Fruit fly (Drosophila melanogaster) whole organism, embryonic: ENCODE data around the gene CG4596.

ENCODE experiments used
- BEAF-32 ChIP-seq: fragments of 200-800 bp; sonication (Bioruptor generic); optimal IDR thresholded peaks from 3 replicates; lab custom pipeline; 2017; ENCODE audit warnings: missing biosample characterization, missing genetic modification characterization, mild to moderate bottlenecking, moderate library complexity, missing genetic modification reagents
- CG10462 ChIP-seq: fragments of 200-800 bp; sonication (Bioruptor generic); optimal IDR thresholded peaks from 2 replicates; lab custom pipeline; 2016; ENCODE audit warnings: missing biosample characterization, missing genetic modification characterization
- CG11456 ChIP-seq: fragments of 200-800 bp; sonication (Bioruptor generic); IDR thresholded peaks from 3 replicates; pipeline ENCODE4 v1.3.6; 2022; ENCODE audit warnings: missing biosample characterization, missing genetic modification characterization
- CG12155 ChIP-seq: fragments of 200-800 bp; sonication (Bioruptor generic); optimal IDR thresholded peaks from 3 replicates; lab custom pipeline; 2016; ENCODE audit warnings: missing biosample characterization, missing genetic modification characterization
- CG12236 ChIP-seq: fragments of 200-800 bp; sonication (Bioruptor generic); optimal IDR thresholded peaks from 2 replicates; lab custom pipeline; 2016; ENCODE audit warnings: missing biosample characterization, missing genetic modification characterization
- CG13775 ChIP-seq: fragments of 200-800 bp; sonication (Bioruptor generic); optimal IDR thresholded peaks from 3 replicates; lab custom pipeline; 2017; ENCODE audit warnings: missing biosample characterization, mild to moderate bottlenecking, missing genetic modification characterization
- CG14667 ChIP-seq: fragments of 200-800 bp; sonication (Bioruptor generic); IDR thresholded peaks from 2 replicates; pipeline ENCODE4 v1.3.6; 2022; ENCODE audit warnings: missing biosample characterization, missing genetic modification characterization
- CG15696 ChIP-seq: fragments of 200-800 bp; sonication (Bioruptor generic); optimal IDR thresholded peaks from 2 replicates; lab custom pipeline; 2019; ENCODE audit warnings: missing biosample characterization, mild to moderate bottlenecking, missing genetic modification characterization, moderate library complexity
- CG17186 ChIP-seq: fragments of 200-800 bp; sonication (Bioruptor generic); optimal IDR thresholded peaks from 3 replicates; lab custom pipeline; 2017; ENCODE audit warnings: missing biosample characterization, missing genetic modification reagents, missing genetic modification characterization
- CG2199 ChIP-seq: fragments of 200-800 bp; sonication (Bioruptor generic); IDR thresholded peaks from 3 replicates; pipeline ENCODE4 v1.3.6; 2022; ENCODE audit warnings: missing biosample characterization, missing genetic modification characterization
- CG3281 ChIP-seq: fragments of 200-800 bp; sonication (Bioruptor generic); optimal IDR thresholded peaks from 3 replicates; lab custom pipeline; 2017; ENCODE audit warnings: missing biosample characterization, mild to moderate bottlenecking, missing genetic modification characterization
- CG34224 ChIP-seq: fragments of 200-800 bp; sonication (Bioruptor generic); IDR thresholded peaks from 3 replicates; pipeline ENCODE4 v1.3.6; 2022; ENCODE audit warnings: missing biosample characterization, missing genetic modification characterization; ENCODE audit not compliant: partially characterized antibody
- CG4328 ChIP-seq: fragments of 200-800 bp; sonication (Bioruptor generic); optimal IDR thresholded peaks from 3 replicates; lab custom pipeline; 2017; ENCODE audit warnings: missing biosample characterization, missing genetic modification reagents, missing genetic modification characterization
- CG5953 ChIP-seq: fragments of 200-800 bp; sonication (Bioruptor generic); IDR thresholded peaks from 2 replicates; pipeline ENCODE4 v1.3.6; 2022; ENCODE audit warnings: missing biosample characterization, missing genetic modification characterization
- CG8478 ChIP-seq: fragments of >200 bp; optimal IDR thresholded peaks from 2 replicates; lab custom pipeline; 2018
- CHES-1-like ChIP-seq: fragments of 200-800 bp; sonication (Bioruptor generic); optimal IDR thresholded peaks from 2 replicates; lab custom pipeline; 2016; ENCODE audit warnings: missing biosample characterization, missing genetic modification characterization
- CkIIα-i1 ChIP-seq: fragments of 200-800 bp; sonication (Bioruptor generic); IDR thresholded peaks from 2 replicates; pipeline ENCODE4 v1.3.6; 2022; ENCODE audit warnings: missing biosample characterization, missing genetic modification characterization
- D19A ChIP-seq: fragments of 200-800 bp; optimal IDR thresholded peaks from 3 replicates; lab custom pipeline; 2019; ENCODE audit warnings: missing biosample characterization, mild to moderate bottlenecking, missing genetic modification characterization, moderate library complexity
- ERR ChIP-seq: fragments of 200-800 bp; sonication (Bioruptor generic); optimal IDR thresholded peaks from 2 replicates; lab custom pipeline; 2016; ENCODE audit warnings: missing biosample characterization, missing genetic modification characterization
- H2.0 ChIP-seq: fragments of 200-800 bp; sonication (Bioruptor generic); IDR thresholded peaks from 2 replicates; pipeline ENCODE4 v1.3.6; 2022; ENCODE audit warnings: missing biosample characterization, missing genetic modification characterization
- Hr51 ChIP-seq, 2 experiments: fragments of 200-800 bp; sonication (Bioruptor generic); optimal IDR thresholded peaks; 2 replicates in 1 of 2; 3 replicates in 1 of 2; lab custom pipeline; 2016 to 2018; ENCODE audit warnings: missing biosample characterization in 2 of 2, missing genetic modification characterization in 2 of 2, mild to moderate bottlenecking in 1 of 2, moderate library complexity in 1 of 2
- MBD-R2 ChIP-seq: fragments of 200-800 bp; sonication (Bioruptor generic); IDR thresholded peaks from 2 replicates; pipeline ENCODE4 v1.3.6; 2022; ENCODE audit warnings: missing biosample characterization, missing genetic modification characterization
- Myb ChIP-seq: fragments of 200-800 bp; sonication (Bioruptor generic); optimal IDR thresholded peaks from 2 replicates; lab custom pipeline; 2016; ENCODE audit warnings: missing biosample characterization, missing genetic modification characterization
- NC2β ChIP-seq: fragments of 200-800 bp; sonication (Bioruptor generic); optimal IDR thresholded peaks from 2 replicates; lab custom pipeline; 2016; ENCODE audit warnings: missing biosample characterization, missing genetic modification characterization
- Oaz ChIP-seq: fragments of 200-800 bp; sonication (Bioruptor generic); IDR thresholded peaks from 2 replicates; pipeline ENCODE4 v1.3.6; 2022; ENCODE audit warnings: missing biosample characterization, missing genetic modification characterization
- Opbp ChIP-seq: fragments of 200-800 bp; sonication (Bioruptor generic); IDR thresholded peaks from 3 replicates; pipeline ENCODE4 v1.3.6; 2022; ENCODE audit warnings: missing biosample characterization, missing genetic modification characterization; ENCODE audit not compliant: partially characterized antibody
- Ssrp ChIP-seq: fragments of 200-800 bp; sonication (Bioruptor generic); optimal IDR thresholded peaks from 2 replicates; lab custom pipeline; 2018; ENCODE audit warnings: missing biosample characterization, mild to moderate bottlenecking, missing genetic modification characterization, moderate library complexity
- Usf ChIP-seq: fragments of 200-800 bp; sonication (Bioruptor generic); optimal IDR thresholded peaks from 2 replicates; lab custom pipeline; 2017; ENCODE audit warnings: missing genotype, missing biosample characterization, missing genetic modification characterization
- Vsx1 ChIP-seq: fragments of 200-800 bp; sonication (Bioruptor generic); optimal IDR thresholded peaks from 2 replicates; lab custom pipeline; 2017; ENCODE audit warnings: missing biosample characterization, mild to moderate bottlenecking, missing genetic modification characterization, missing genetic modification reagents
- ash1 ChIP-seq: fragments of 200-800 bp; sonication (Bioruptor generic); optimal IDR thresholded peaks from 2 replicates; lab custom pipeline; 2018; ENCODE audit warnings: missing biosample characterization, mild to moderate bottlenecking, missing genetic modification characterization
- az2 ChIP-seq: fragments of 200-800 bp; sonication (Bioruptor generic); optimal IDR thresholded peaks from 3 replicates; lab custom pipeline; 2016; ENCODE audit warnings: missing biosample characterization, missing genetic modification characterization
- bigmax ChIP-seq: fragments of 200-800 bp; sonication (Bioruptor generic); optimal IDR thresholded peaks from 2 replicates; lab custom pipeline; 2018; ENCODE audit warnings: missing biosample characterization, mild to moderate bottlenecking, missing genetic modification characterization
- bsh ChIP-seq, 2 experiments: fragments of 200-800 bp; sonication (Bioruptor generic); optimal IDR thresholded peaks; 2 replicates each; lab custom pipeline; 2017 to 2018; ENCODE audit warnings: mild to moderate bottlenecking in 2 of 2, missing biosample characterization in 2 of 2, missing genetic modification characterization in 2 of 2, moderate library complexity in 1 of 2
- cato ChIP-seq: fragments of 200-800 bp; sonication (Bioruptor generic); optimal IDR thresholded peaks from 2 replicates; lab custom pipeline; 2016; ENCODE audit warnings: missing biosample characterization, missing genetic modification characterization, borderline replicate concordance
- chinmo ChIP-seq: fragments of 200-800 bp; sonication (Bioruptor generic); IDR thresholded peaks from 4 replicates; pipeline ENCODE4 v1.3.6; 2022; ENCODE audit warnings: missing biosample characterization, missing genetic modification characterization; ENCODE audit not compliant: partially characterized antibody
- chm ChIP-seq: fragments of 200-800 bp; sonication (Bioruptor generic); IDR thresholded peaks from 2 replicates; pipeline ENCODE4 v1.3.6; 2022; ENCODE audit warnings: missing biosample characterization, missing genetic modification characterization
- da ChIP-seq: fragments of 200-800 bp; sonication (Bioruptor generic); optimal IDR thresholded peaks from 2 replicates; lab custom pipeline; 2016; ENCODE audit warnings: missing biosample characterization, missing genetic modification characterization
- dmrt11E ChIP-seq: fragments of 200-800 bp; sonication (Bioruptor generic); optimal IDR thresholded peaks from 3 replicates; lab custom pipeline; 2018; ENCODE audit warnings: missing biosample characterization, mild to moderate bottlenecking, missing genetic modification characterization, moderate library complexity
- esg ChIP-seq: fragments of 200-800 bp; sonication (Bioruptor generic); conservative IDR thresholded peaks from 2 replicates; pipeline ENCODE4 v1.3.6; 2022; ENCODE audit warnings: missing biosample characterization, missing genetic modification characterization
- fd64A ChIP-seq: fragments of 200-800 bp; sonication (Bioruptor generic); optimal IDR thresholded peaks from 3 replicates; lab custom pipeline; 2018; ENCODE audit warnings: missing biosample characterization, mild to moderate bottlenecking, missing genetic modification characterization
- gro ChIP-seq: fragments of 200-800 bp; sonication (Bioruptor generic); optimal IDR thresholded peaks from 2 replicates; lab custom pipeline; 2016; ENCODE audit warnings: missing biosample characterization, missing genetic modification characterization
- insv ChIP-seq, 2 experiments: fragments of 200-800 bp; sonication (Bioruptor generic); optimal IDR thresholded peaks; 3 replicates each; lab custom pipeline; 2016 to 2018; ENCODE audit warnings: missing biosample characterization in 2 of 2, missing genetic modification characterization in 2 of 2
- mirr ChIP-seq: fragments of 200-800 bp; sonication (Bioruptor generic); optimal IDR thresholded peaks from 3 replicates; lab custom pipeline; 2018; ENCODE audit warnings: missing biosample characterization, mild to moderate bottlenecking, missing genetic modification characterization
- mld ChIP-seq: fragments of 200-800 bp; sonication (Bioruptor generic); IDR thresholded peaks from 3 replicates; pipeline ENCODE4 v1.3.6; 2022; ENCODE audit warnings: missing biosample characterization, missing genetic modification characterization; ENCODE audit not compliant: partially characterized antibody
- pfk ChIP-seq: fragments of 200-800 bp; sonication (Bioruptor generic); optimal IDR thresholded peaks from 2 replicates; lab custom pipeline; 2018; ENCODE audit warnings: missing biosample characterization, mild to moderate bottlenecking, missing genetic modification characterization, moderate library complexity
- rib ChIP-seq: fragments of 200-800 bp; sonication (Bioruptor generic); IDR thresholded peaks from 2 replicates; pipeline ENCODE4 v1.3.6; 2022; ENCODE audit warnings: missing biosample characterization, missing genetic modification characterization
- scrt ChIP-seq: fragments of 200-800 bp; sonication (Bioruptor generic); optimal IDR thresholded peaks from 2 replicates; lab custom pipeline; 2018; ENCODE audit warnings: missing biosample characterization, mild to moderate bottlenecking, missing genetic modification characterization, moderate library complexity
- ssp ChIP-seq: fragments of 200-800 bp; sonication (Bioruptor generic); IDR thresholded peaks from 2 replicates; pipeline ENCODE4 v1.3.6; 2022; ENCODE audit warnings: missing biosample characterization, missing genetic modification characterization
- tap ChIP-seq: fragments of 200-800 bp; optimal IDR thresholded peaks from 3 replicates; lab custom pipeline; 2019; ENCODE audit warnings: missing biosample characterization, mild to moderate bottlenecking, missing genetic modification characterization, moderate library complexity
- zen2 ChIP-seq: fragments of 200-800 bp; sonication (Bioruptor generic); IDR thresholded peaks from 3 replicates; pipeline ENCODE4 v1.3.6; 2022; ENCODE audit warnings: missing biosample characterization, missing genetic modification characterization; ENCODE audit not compliant: partially characterized antibody

The CG4596 gene

dm6 chr3R:10852232-10852774, 20.5 kb upstream of the CG4596 start, which contains the start of gene CG4565 (continued):
- TF ChIP-seq dmrt11E (tag; lab: Kevin White, UChicago) = no peak
- TF ChIP-seq Usf (GFP tag; lab: Kevin White, UChicago) = no peak
- TF ChIP-seq CG17186 (GFP tag; lab: Kevin White, UChicago) = no peak
- no peak for TF ChIP-seq Ssrp (tag; lab: Kevin White, UChicago)
- no peak for TF ChIP-seq ash1
- TF ChIP-seq CG8478 (lab: Kevin White, UChicago) = no peak
- TF ChIP-seq mld (GFP tag; lab: Robert Waterston, UW) = 0 out of 3 replicates have a peak, but pooled peaks have one; percentile 21
- no peak for TF ChIP-seq CG13775 (GFP tag; lab: Kevin White, UChicago)
- TF ChIP-seq bsh (GFP tag; optimal IDR thresholded peaks at IDR 0.05; lab: Kevin White, UChicago) = no peak
- no peak for TF ChIP-seq CG5953
- TF ChIP-seq Vsx1 (GFP tag; lab: Kevin White, UChicago) = no peak
- TF ChIP-seq mirr = peak; percentile 26
- TF ChIP-seq CG12155 (GFP tag; lab: Kevin White, UChicago) = no peak
- TF ChIP-seq Hr51 (GFP tag; optimal IDR thresholded peaks at IDR 0.05; lab: Kevin White, UChicago) = no peak
- no peak for TF ChIP-seq CkIIα-i1 (GFP tag; lab: Robert Waterston, UW)
- TF ChIP-seq esg (GFP tag; lab: Robert Waterston, UW) = no peak
- TF ChIP-seq bigmax (GFP tag; lab: Kevin White, UChicago) = no peak
- no peak for TF ChIP-seq pfk (GFP tag; lab: Kevin White, UChicago)
- no peak for TF ChIP-seq CG2199 (GFP tag; lab: Robert Waterston, UW)
- TF ChIP-seq CG15696 (tag; lab: Kevin White, UChicago) = no peak
- no peak for TF ChIP-seq az2 (GFP tag; lab: Kevin White, UChicago)
- TF ChIP-seq CG3281 (GFP tag; lab: Kevin White, UChicago) = peak; percentile 8
- TF ChIP-seq chinmo = 0 out of 4 replicates have a peak, but pooled peaks have one; percentile 54
- peak; percentile 28 for TF ChIP-seq CG4328 (GFP tag; lab: Kevin White, UChicago)
- no peak for TF ChIP-seq CG10462 (GFP tag; lab: Kevin White, UChicago)
- no peak for TF ChIP-seq ssp
- no peak for TF ChIP-seq Oaz (GFP tag; lab: Robert Waterston, UW)
- TF ChIP-seq tap (tag; lab: Kevin White, UChicago) = no peak
- no peak for TF ChIP-seq da
- TF ChIP-seq BEAF-32 (GFP tag; lab: Kevin White, UChicago) = peak; percentile 41
- TF ChIP-seq rib = no peak
- peak in 1 of 2 experiments; percentile 19 for TF ChIP-seq insv (GFP tag; optimal IDR thresholded peaks at IDR 0.05; lab: Kevin White, UChicago)
- no peak for TF ChIP-seq fd64A (GFP tag; lab: Kevin White, UChicago)
- peak; percentile 63; the same call in 2 of the 3 replicates for TF ChIP-seq Opbp
- TF ChIP-seq CHES-1-like (GFP tag; lab: Kevin White, UChicago) = no peak
- TF ChIP-seq chm (GFP tag; lab: Robert Waterston, UW) = peak; percentile 53; the same call in 1 of the 2 replicates
- TF ChIP-seq zen2 = no peak
- 0 out of 2 replicates have a peak, but pooled peaks have one; percentile 21 for TF ChIP-seq MBD-R2 (GFP tag; lab: Robert Waterston, UW)
- TF ChIP-seq NC2β (GFP tag; lab: Kevin White, UChicago) = no peak
- TF ChIP-seq scrt (GFP tag; lab: Kevin White, UChicago) = no peak
- no peak for TF ChIP-seq CG14667 (GFP tag; lab: Robert Waterston, UW)
- TF ChIP-seq Myb (GFP tag; lab: Kevin White, UChicago) = peak; percentile 88
- no peak for TF ChIP-seq D19A (tag; lab: Kevin White, UChicago)
- no peak for TF ChIP-seq CG12236
- no peak for TF ChIP-seq cato (GFP tag; lab: Kevin White, UChicago)
- no peak for TF ChIP-seq ERR (GFP tag; lab: Kevin White, UChicago)
- TF ChIP-seq CG34224 (GFP tag; lab: Robert Waterston, UW) = peak; percentile 51; the same call in 1 of the 3 replicates
- TF ChIP-seq H2.0 (GFP tag; lab: Robert Waterston, UW) = no peak
- TF ChIP-seq CG11456 (GFP tag; lab: Robert Waterston, UW) = no peak
- TF ChIP-seq gro (GFP tag; lab: Kevin White, UChicago) = no peak
